Fruit fly (Drosophila melanogaster) whole organism, embryonic: ENCODE data around the gene CG6295.
A peak's percentile ranks its signal among the peaks of the same experiment; 100 is the strongest.

Experiments
- Atf6 ChIP-seq: fragments of 200-800 bp; sonication (Bioruptor generic); IDR thresholded peaks from 2 replicates; pipeline ENCODE4 v1.3.6; 2022; ENCODE audit warnings: missing biosample characterization, missing genetic modification characterization
- CG1024 ChIP-seq: fragments of 200-800 bp; sonication (Bioruptor generic); IDR thresholded peaks from 2 replicates; pipeline ENCODE4 v1.3.6; 2022; ENCODE audit warnings: missing biosample characterization, missing genetic modification characterization
- CG10366 ChIP-seq: fragments of 200-800 bp; sonication (Bioruptor generic); IDR thresholded peaks from 2 replicates; pipeline ENCODE4 v1.3.6; 2022; ENCODE audit warnings: missing biosample characterization, missing genetic modification characterization
- CG10979 ChIP-seq: fragments of 200-800 bp; sonication (Bioruptor generic); optimal IDR thresholded peaks from 2 replicates; lab custom pipeline; 2018; ENCODE audit warnings: missing biosample characterization, mild to moderate bottlenecking, missing genetic modification characterization, moderate library complexity
- CG11247 ChIP-seq: fragments of 200-800 bp; sonication (Bioruptor generic); IDR thresholded peaks from 2 replicates; pipeline ENCODE4 v1.3.6; 2022; ENCODE audit warnings: missing biosample characterization, missing genetic modification characterization
- CG11398 ChIP-seq: fragments of 200-800 bp; sonication (Bioruptor generic); optimal IDR thresholded peaks from 2 replicates; lab custom pipeline; 2016; ENCODE audit warnings: missing biosample characterization, missing genetic modification characterization
- CG12659 ChIP-seq: fragments of 200-800 bp; sonication (Bioruptor generic); optimal IDR thresholded peaks from 3 replicates; lab custom pipeline; 2017; ENCODE audit warnings: mild to moderate bottlenecking, missing biosample characterization, missing genetic modification reagents, missing genetic modification characterization
- CG14014 ChIP-seq: fragments of 200-800 bp; sonication (Bioruptor generic); IDR thresholded peaks from 2 replicates; pipeline ENCODE4 v1.3.6; 2022; ENCODE audit warnings: missing biosample characterization, missing genetic modification characterization
- CG14441 ChIP-seq: fragments of 200-800 bp; sonication (Bioruptor generic); IDR thresholded peaks from 2 replicates; pipeline ENCODE4 v1.3.6; 2022; ENCODE audit warnings: missing biosample characterization, missing genetic modification characterization
- CG15514 ChIP-seq: fragments of 200-800 bp; sonication (Bioruptor generic); optimal IDR thresholded peaks from 3 replicates; lab custom pipeline; 2017; ENCODE audit warnings: missing biosample characterization, missing genetic modification characterization, mild to moderate bottlenecking, moderate library complexity, missing genetic modification reagents
- CG1602 ChIP-seq: fragments of 200-800 bp; sonication (Bioruptor generic); optimal IDR thresholded peaks from 3 replicates; lab custom pipeline; 2016; ENCODE audit warnings: missing biosample characterization, missing genetic modification characterization
- CG16813 ChIP-seq: fragments of 200-800 bp; sonication (Bioruptor generic); IDR thresholded peaks from 3 replicates; pipeline ENCODE4 v1.3.6; 2022; ENCODE audit warnings: missing biosample characterization, missing genetic modification characterization; ENCODE audit not compliant: partially characterized antibody
- CG16815 ChIP-seq: fragments of 200-800 bp; sonication (Bioruptor generic); optimal IDR thresholded peaks from 3 replicates; lab custom pipeline; 2017; ENCODE audit warnings: missing biosample characterization, mild to moderate bottlenecking, missing genetic modification characterization
- CG18599 ChIP-seq: fragments of 200-800 bp; sonication (Bioruptor generic); optimal IDR thresholded peaks from 3 replicates; lab custom pipeline; 2017; ENCODE audit warnings: missing biosample characterization, missing genetic modification characterization, mild to moderate bottlenecking, moderate library complexity, missing genetic modification reagents
- CG2129 ChIP-seq: fragments of 200-800 bp; sonication (Bioruptor generic); IDR thresholded peaks from 2 replicates; pipeline ENCODE4 v1.3.6; 2022; ENCODE audit warnings: missing biosample characterization, missing genetic modification characterization; ENCODE audit not compliant: partially characterized antibody
- CG2678 ChIP-seq: fragments of 200-800 bp; sonication (Bioruptor generic); optimal IDR thresholded peaks from 3 replicates; lab custom pipeline; 2019; ENCODE audit warnings: missing biosample characterization, mild to moderate bottlenecking, missing genetic modification characterization, moderate library complexity
- CG32772 ChIP-seq: fragments of 200-800 bp; sonication (Bioruptor generic); IDR thresholded peaks from 2 replicates; pipeline ENCODE4 v1.3.6; 2022; ENCODE audit warnings: missing biosample characterization, missing genetic modification characterization
- CG34376 ChIP-seq: fragments of 200-800 bp; sonication (Bioruptor generic); optimal IDR thresholded peaks from 2 replicates; lab custom pipeline; 2018; ENCODE audit warnings: missing biosample characterization, mild to moderate bottlenecking, missing genetic modification characterization
- CG3726 ChIP-seq: fragments of 200-800 bp; sonication (Bioruptor generic); IDR thresholded peaks from 3 replicates; pipeline ENCODE4, ENCODE4 v1.3.6; 2022; ENCODE audit warnings: missing biosample characterization, missing genetic modification characterization
- CG6175 ChIP-seq: fragments of 200-800 bp; sonication (Bioruptor generic); IDR thresholded peaks from 3 replicates; pipeline ENCODE4 v1.3.6; 2022; ENCODE audit warnings: missing biosample characterization, missing genetic modification characterization
- Dek ChIP-seq: fragments of 200-800 bp; sonication (Bioruptor generic); optimal IDR thresholded peaks from 3 replicates; lab custom pipeline; 2019; ENCODE audit warnings: missing biosample characterization, mild to moderate bottlenecking, missing genetic modification characterization, moderate library complexity
- Dfd ChIP-seq, 2 experiments: fragments of >200 bp; optimal IDR thresholded peaks; 2 replicates each; lab custom pipeline; 2017; ENCODE audit warnings: missing biosample characterization in 2 of 2, missing genetic modification characterization in 2 of 2
- ERR ChIP-seq: fragments of 200-800 bp; sonication (Bioruptor generic); optimal IDR thresholded peaks from 2 replicates; lab custom pipeline; 2016; ENCODE audit warnings: missing biosample characterization, missing genetic modification characterization
- Ets65A ChIP-seq: fragments of 200-800 bp; sonication (Bioruptor generic); peaks from one replicate; lab custom pipeline; 2016; ENCODE audit warnings: missing biosample characterization, missing genetic modification characterization
- Hr3 ChIP-seq: fragments of 200-800 bp; sonication (Bioruptor generic); optimal IDR thresholded peaks from 3 replicates; lab custom pipeline; 2016; ENCODE audit warnings: missing biosample characterization, missing genetic modification characterization
- MBD-R2 ChIP-seq: fragments of 200-800 bp; sonication (Bioruptor generic); IDR thresholded peaks from 2 replicates; pipeline ENCODE4 v1.3.6; 2022; ENCODE audit warnings: missing biosample characterization, missing genetic modification characterization
- Nf-YA ChIP-seq: fragments of 200-800 bp; sonication (Bioruptor generic); IDR thresholded peaks from 2 replicates; pipeline ENCODE4 v1.3.6; 2022; ENCODE audit warnings: missing biosample characterization, missing genetic modification characterization
- Ravus ChIP-seq: fragments of 200-800 bp; sonication (Bioruptor generic); IDR thresholded peaks from 2 replicates; pipeline ENCODE4 v1.3.6; 2022; ENCODE audit warnings: missing biosample characterization, missing genetic modification characterization
- ap ChIP-seq: fragments of 200-800 bp; sonication (Bioruptor generic); IDR thresholded peaks from 2 replicates; pipeline ENCODE4 v1.3.6; 2022; ENCODE audit warnings: missing biosample characterization, missing genetic modification characterization
- ase ChIP-seq: fragments of 200-800 bp; sonication (Bioruptor generic); IDR thresholded peaks from 3 replicates; pipeline ENCODE4 v1.3.6; 2022; ENCODE audit warnings: missing biosample characterization, missing genetic modification characterization
- bcd ChIP-seq: fragments of 200-800 bp; sonication (Bioruptor generic); optimal IDR thresholded peaks from 2 replicates; lab custom pipeline; 2017; ENCODE audit warnings: missing biosample characterization, mild to moderate bottlenecking, missing genetic modification characterization
- br ChIP-seq: fragments of >200 bp; optimal IDR thresholded peaks from 2 replicates; lab custom pipeline; 2017
- bsh ChIP-seq, 2 experiments: fragments of 200-800 bp; sonication (Bioruptor generic); optimal IDR thresholded peaks; 2 replicates each; lab custom pipeline; 2017 to 2018; ENCODE audit warnings: mild to moderate bottlenecking in 2 of 2, missing biosample characterization in 2 of 2, missing genetic modification characterization in 2 of 2, moderate library complexity in 1 of 2
- chinmo ChIP-seq: fragments of 200-800 bp; sonication (Bioruptor generic); IDR thresholded peaks from 4 replicates; pipeline ENCODE4 v1.3.6; 2022; ENCODE audit warnings: missing biosample characterization, missing genetic modification characterization; ENCODE audit not compliant: partially characterized antibody
- crol ChIP-seq: fragments of 200-800 bp; sonication (Bioruptor generic); IDR thresholded peaks from 2 replicates; pipeline ENCODE4 v1.3.6; 2022; ENCODE audit warnings: missing biosample characterization, missing genetic modification characterization
- en ChIP-seq: fragments of 200-800 bp; sonication (Bioruptor generic); optimal IDR thresholded peaks from 2 replicates; lab custom pipeline; 2016; ENCODE audit warnings: missing biosample characterization, missing genetic modification characterization
- gce ChIP-seq: fragments of 200-800 bp; sonication (Bioruptor generic); IDR thresholded peaks from 3 replicates; pipeline ENCODE4 v1.3.6; 2022; ENCODE audit warnings: missing biosample characterization, missing genetic modification characterization
- gsb-n ChIP-seq: fragments of 200-800 bp; sonication (Bioruptor generic); optimal IDR thresholded peaks from 3 replicates; lab custom pipeline; 2018; ENCODE audit warnings: missing biosample characterization, mild to moderate bottlenecking, missing genetic modification characterization
- inv ChIP-seq: fragments of 200-800 bp; sonication (Bioruptor generic); IDR thresholded peaks from 2 replicates; pipeline ENCODE4 v1.3.6; 2022; ENCODE audit warnings: missing biosample characterization, missing genetic modification characterization; ENCODE audit not compliant: partially characterized antibody
- mirr ChIP-seq: fragments of 200-800 bp; sonication (Bioruptor generic); optimal IDR thresholded peaks from 3 replicates; lab custom pipeline; 2018; ENCODE audit warnings: missing biosample characterization, mild to moderate bottlenecking, missing genetic modification characterization
- onecut ChIP-seq: fragments of 200-800 bp; sonication (Bioruptor generic); IDR thresholded peaks from 2 replicates; pipeline ENCODE4 v1.3.6; 2022; ENCODE audit warnings: missing biosample characterization, missing genetic modification characterization
- pan ChIP-seq, 4 experiments: fragments of >200 bp in 3 of 4; fragments of 200-800 bp in 1 of 4; sonication (Bioruptor generic) in 1 of 4; optimal IDR thresholded peaks in 3 of 4; IDR thresholded peaks in 1 of 4; 2 replicates each; pipeline versions ENCODE4 v1.3.6 to Lab custom; 2017 to 2022; ENCODE audit warnings: missing biosample characterization in 2 of 4, missing genetic modification characterization in 2 of 4, mixed read lengths in 1 of 4
- run ChIP-seq: fragments of 200-800 bp; sonication (Bioruptor generic); optimal IDR thresholded peaks from 3 replicates; lab custom pipeline; 2018; ENCODE audit warnings: missing biosample characterization, mild to moderate bottlenecking, missing genetic modification characterization
- sd ChIP-seq: fragments of 200-800 bp; sonication (Bioruptor generic); optimal IDR thresholded peaks from 3 replicates; lab custom pipeline; 2018; ENCODE audit warnings: missing biosample characterization, mild to moderate bottlenecking, missing genetic modification characterization, moderate library complexity
- sens-2 ChIP-seq: fragments of 200-800 bp; sonication (Bioruptor generic); IDR thresholded peaks from 2 replicates; pipeline ENCODE4 v1.3.6; 2022; ENCODE audit warnings: missing biosample characterization, missing genetic modification characterization
- sna ChIP-seq: fragments of 200-800 bp; sonication (Bioruptor generic); IDR thresholded peaks from 2 replicates; pipeline ENCODE4 v1.3.6; 2022; ENCODE audit warnings: missing biosample characterization, missing genetic modification characterization; ENCODE audit not compliant: partially characterized antibody
- sqz ChIP-seq: fragments of 200-800 bp; sonication (Bioruptor generic); optimal IDR thresholded peaks from 3 replicates; lab custom pipeline; 2018; ENCODE audit warnings: missing biosample characterization, mild to moderate bottlenecking, missing genetic modification characterization
- trem ChIP-seq: fragments of 200-800 bp; optimal IDR thresholded peaks from 3 replicates; lab custom pipeline; 2019; ENCODE audit warnings: missing biosample characterization, mild to moderate bottlenecking, missing genetic modification characterization, moderate library complexity
- unc-4 ChIP-seq: fragments of 200-800 bp; sonication (Bioruptor generic); IDR thresholded peaks from 2 replicates; pipeline ENCODE4 v1.3.6; 2022; ENCODE audit warnings: missing biosample characterization, missing genetic modification characterization; ENCODE audit not compliant: partially characterized antibody
- vnd ChIP-seq: fragments of 200-800 bp; sonication (Bioruptor generic); IDR thresholded peaks from 3 replicates; pipeline ENCODE4 v1.3.6; 2022; ENCODE audit warnings: missing biosample characterization, missing genetic modification characterization; ENCODE audit not compliant: partially characterized antibody

The CG6295 gene

DNA sequence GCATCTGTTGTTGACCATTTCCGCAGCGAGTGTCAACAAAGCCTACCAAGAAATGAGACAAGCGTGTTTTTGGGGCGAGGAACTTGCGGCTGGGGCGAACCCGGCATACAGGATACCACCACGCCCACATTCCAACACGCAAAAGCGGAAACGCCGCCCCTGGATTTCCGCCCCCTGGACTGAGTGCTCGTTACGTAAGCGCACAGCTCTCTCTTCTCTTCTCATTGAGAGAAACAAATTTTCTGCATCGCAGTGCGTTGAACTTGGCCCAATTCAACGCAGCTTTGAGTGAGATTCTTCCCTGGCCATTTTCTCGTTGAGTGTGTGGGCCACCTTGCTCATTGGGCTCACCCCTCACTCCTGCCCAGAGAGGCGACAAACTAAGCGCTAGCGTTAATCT is 46.4 kb downstream of the CG6295 start:
- TF ChIP-seq CG3726 (GFP tag; lab: Robert Waterston, UW) (no peak), unc-4 (GFP tag; lab: Robert Waterston, UW) (peak; percentile 17; the same call in 1 of the 2 replicates), vnd (GFP tag; lab: Robert Waterston, UW) (no peak), CG11247 (no peak), CG1024 (no peak), chinmo (peak; percentile 80; the same call in 3 of the 4 replicates), crol (peak; percentile 30; the same call in 1 of the 2 replicates), CG2678 (no peak), onecut (GFP tag; lab: Robert Waterston, UW) (no peak), ap (no peak), inv (GFP tag; lab: Robert Waterston, UW) (no peak), gce (peak; percentile 72; the same call in 1 of the 3 replicates), en (GFP tag; lab: Kevin White, UChicago) (no peak), Nf-YA (GFP tag; lab: Robert Waterston, UW) (no peak), CG12659 (GFP tag; lab: Kevin White, UChicago) (no peak), CG14014 (GFP tag; lab: Robert Waterston, UW) (peak; percentile 22; the same call in 1 of the 2 replicates), bcd (no peak), mirr (GFP tag; lab: Kevin White, UChicago) (peak; percentile 43), sens-2 (0 out of 2 replicates have a peak, but pooled peaks have one; percentile 52), gsb-n (tag; lab: Kevin White, UChicago) (no peak), sd (peak; percentile 78), CG2129 (GFP tag; lab: Robert Waterston, UW) (no peak), CG10366 (GFP tag; lab: Robert Waterston, UW) (no peak), run (tag; lab: Kevin White, UChicago) (no peak), bsh (GFP tag; optimal IDR thresholded peaks at IDR 0.05; lab: Kevin White, UChicago) (no peak), CG34376 (GFP tag; lab: Kevin White, UChicago) (peak; percentile 0), Dfd (GFP tag; optimal IDR thresholded peaks at IDR 0.05; lab: Kevin White, UChicago) (no peak), trem (tag; lab: Kevin White, UChicago) (no peak), br (lab: Kevin White, UChicago) (no peak), CG6175 (no peak), ERR (no peak), CG32772 (GFP tag; lab: Robert Waterston, UW) (0 out of 2 replicates have a peak, but pooled peaks have one; percentile 24), CG18599 (GFP tag; lab: Kevin White, UChicago) (peak; percentile 38), Dek (no peak), CG16813 (GFP tag; lab: Robert Waterston, UW) (no peak), Ets65A (peak; percentile 81), CG11398 (GFP tag; lab: Kevin White, UChicago) (no peak), CG16815 (GFP tag; lab: Kevin White, UChicago) (no peak), Hr3 (GFP tag; lab: Kevin White, UChicago) (no peak), CG14441 (GFP tag; lab: Robert Waterston, UW) (0 out of 2 replicates have a peak, but pooled peaks have one; percentile 7), CG15514 (peak; percentile 16), Ravus (no peak), CG1602 (no peak), sna (GFP tag; lab: Robert Waterston, UW) (0 out of 2 replicates have a peak, but pooled peaks have one; percentile 33), ase (GFP tag; lab: Robert Waterston, UW) (no peak), pan (optimal IDR thresholded peaks at IDR 0.05; lab: Kevin White, UChicago) (no peak), pan (GFP tag; optimal IDR thresholded peaks at IDR 0.05 in 1 of 2, IDR thresholded peaks at IDR 0.05 in 1 of 2) (peak in 1 of 2 experiments; percentile 10), sqz (GFP tag; lab: Kevin White, UChicago) (no peak), CG10979 (tag; lab: Kevin White, UChicago) (no peak), MBD-R2 (GFP tag; lab: Robert Waterston, UW) (0 out of 2 replicates have a peak, but pooled peaks have one; percentile 10), Atf6 (peak; percentile 53; the same call in 1 of the 2 replicates)
